Fruit fly (Drosophila melanogaster): ENCODE results near the gene CG18081.

dm6 chr3L:15847655-15848054 is 12.5 kb upstream of the CG18081 start:
- no peak for TF ChIP-seq CG8301 (tag; optimal IDR thresholded peaks at IDR 0.05)
- no peak for TF ChIP-seq EcR (GFP tag; optimal IDR thresholded peaks at IDR 0.05)
- no peak for TF ChIP-seq rn (GFP tag; IDR thresholded peaks at IDR 0.05)

Data from whole organism, pupa.